Worm (Caenorhabditis elegans) whole organism, L4 larva: ENCODE data around the gene Y57A10A.4.

ENCODE experiments used
- F37D6.2 ChIP-seq: sonication (generic microtip); optimal IDR thresholded peaks from 2 replicates; lab custom pipeline; 2016; ENCODE audit warnings: mild to moderate bottlenecking, missing genetic modification characterization, missing compliant biosample characterization
- R02D3.7 ChIP-seq: fragments of 150-350 bp; sonication (generic microtip); optimal IDR thresholded peaks from 3 replicates; lab custom pipeline; 2014; ENCODE audit warnings: missing biosample characterization, missing genetic modification characterization
- Y105C5A.15 ChIP-seq: fragments of 200-800 bp; sonication (Bioruptor generic); IDR thresholded peaks from 2 replicates; pipeline ENCODE4 v1.3.6; 2022; ENCODE audit warnings: missing genetic modification characterization, missing compliant biosample characterization
- Y5F2A.4 ChIP-seq: fragments of 200-800 bp; sonication (Bioruptor generic); optimal IDR thresholded peaks from 2 replicates; lab custom pipeline; 2018; ENCODE audit warnings: mild to moderate bottlenecking, missing genetic modification characterization, missing compliant biosample characterization
- aha-1 ChIP-seq: fragments of 150-350 bp; peaks from one replicate; lab custom pipeline; 2014; ENCODE audit warnings: missing biosample characterization, missing genetic modification characterization
- aly-2 ChIP-seq: sonication (generic microtip); optimal IDR thresholded peaks from 2 replicates; lab custom pipeline; 2018; ENCODE audit warnings: missing biosample characterization, missing genetic modification characterization
- arid-1 ChIP-seq: fragments of 200-800 bp; sonication (Bioruptor generic); conservative IDR thresholded peaks from 2 replicates; pipeline ENCODE4 v1.3.6; 2022; ENCODE audit warnings: missing genetic modification reagents, missing genetic modification characterization, missing compliant biosample characterization
- ceh-28 ChIP-seq: fragments of 150-350 bp; optimal IDR thresholded peaks from 2 replicates; lab custom pipeline; 2014; ENCODE audit warnings: missing biosample characterization, missing genetic modification reagents, missing genetic modification characterization
- cey-2 ChIP-seq: sonication (generic microtip); optimal IDR thresholded peaks from 3 replicates; lab custom pipeline; 2017; ENCODE audit warnings: missing genetic modification characterization, mild to moderate bottlenecking, missing compliant biosample characterization, antibody characterized with exemption, borderline replicate concordance; ENCODE audit not compliant: insufficient read depth
- daf-12 ChIP-seq: fragments of 150-350 bp; optimal IDR thresholded peaks from 2 replicates; lab custom pipeline; 2014; ENCODE audit warnings: missing biosample characterization, missing genetic modification reagents, missing genetic modification characterization
- dve-1 ChIP-seq: sonication (generic microtip); optimal IDR thresholded peaks from 2 replicates; lab custom pipeline; 2017; ENCODE audit warnings: antibody characterized with exemption, mild to moderate bottlenecking, missing genetic modification characterization, missing compliant biosample characterization; ENCODE audit not compliant: insufficient read depth
- egl-43 ChIP-seq: fragments of 200-800 bp; sonication (Bioruptor generic); IDR thresholded peaks from 2 replicates; pipeline ENCODE4 v1.3.6; 2022; ENCODE audit warnings: missing genetic modification reagents, missing genetic modification characterization, missing compliant biosample characterization
- fkh-10 ChIP-seq: fragments of 150-350 bp; optimal IDR thresholded peaks from 2 replicates; lab custom pipeline; 2014; ENCODE audit warnings: missing biosample characterization, missing genetic modification reagents, missing genetic modification characterization
- fos-1 ChIP-seq: fragments of 150-350 bp; optimal IDR thresholded peaks from 2 replicates; lab custom pipeline; 2014; ENCODE audit warnings: missing biosample characterization, missing genetic modification characterization
- hmg-1.1 ChIP-seq: fragments of 200-800 bp; sonication (Bioruptor generic); IDR thresholded peaks from 2 replicates; pipeline ENCODE4 v1.3.6; 2022; ENCODE audit warnings: missing genetic modification reagents, missing genetic modification characterization, missing compliant biosample characterization
- lim-7 ChIP-seq: fragments of 200-800 bp; sonication (Bioruptor generic); IDR thresholded peaks from 2 replicates; pipeline ENCODE4 v1.3.6; 2022; ENCODE audit warnings: missing genetic modification characterization, missing compliant biosample characterization
- mes-2 ChIP-seq: sonication (generic microtip); optimal IDR thresholded peaks from 2 replicates; lab custom pipeline; 2016; ENCODE audit warnings: missing genotype, mild to moderate bottlenecking, missing genetic modification characterization, missing compliant biosample characterization; ENCODE audit not compliant: poor library complexity, severe bottlenecking
- nhr-10 ChIP-seq: fragments of 150-350 bp; optimal IDR thresholded peaks from 2 replicates; lab custom pipeline; 2014; ENCODE audit warnings: missing biosample characterization, missing genetic modification characterization
- nhr-237 ChIP-seq: sonication (generic microtip); optimal IDR thresholded peaks from 2 replicates; lab custom pipeline; 2017; ENCODE audit warnings: missing biosample characterization, missing genetic modification characterization
- nhr-25 ChIP-seq: sonication (generic microtip); optimal IDR thresholded peaks from 2 replicates; lab custom pipeline; 2017; ENCODE audit warnings: missing genetic modification characterization, mild to moderate bottlenecking, missing compliant biosample characterization, antibody characterized with exemption, moderate library complexity, borderline replicate concordance; ENCODE audit not compliant: insufficient read depth
- nhr-6 ChIP-seq: fragments of 150-350 bp; optimal IDR thresholded peaks from 2 replicates; lab custom pipeline; 2014; ENCODE audit warnings: missing biosample characterization, missing genetic modification characterization
- pqm-1 ChIP-seq: sonication (generic microtip); optimal IDR thresholded peaks from 2 replicates; lab custom pipeline; 2017; ENCODE audit warnings: missing biosample characterization, missing genetic modification characterization
- skn-1 ChIP-seq: fragments of 150-350 bp; optimal IDR thresholded peaks from 2 replicates; lab custom pipeline; 2014; ENCODE audit warnings: missing biosample characterization, missing genetic modification characterization
- tag-97 ChIP-seq: fragments of 200-800 bp; sonication (Bioruptor generic); IDR thresholded peaks from 2 replicates; pipeline ENCODE4 v1.3.6; 2022; ENCODE audit warnings: missing genetic modification characterization, missing compliant biosample characterization
- unc-39 ChIP-seq: sonication (generic microtip); optimal IDR thresholded peaks from 2 replicates; lab custom pipeline; 2017; ENCODE audit warnings: missing biosample characterization, missing genetic modification characterization
- zag-1 ChIP-seq: fragments of 150-350 bp; optimal IDR thresholded peaks from 2 replicates; lab custom pipeline; 2014; ENCODE audit warnings: missing biosample characterization, missing genetic modification characterization

Y57A10A.4 gene

ce11 chrII:12189193-12189592 is 37.5 kb downstream of the Y57A10A.4 start:
- TF ChIP-seq aly-2, result no peak
- peak; percentile 23 for TF ChIP-seq R02D3.7 (tag; lab: Kevin White, UChicago)

DNA sequence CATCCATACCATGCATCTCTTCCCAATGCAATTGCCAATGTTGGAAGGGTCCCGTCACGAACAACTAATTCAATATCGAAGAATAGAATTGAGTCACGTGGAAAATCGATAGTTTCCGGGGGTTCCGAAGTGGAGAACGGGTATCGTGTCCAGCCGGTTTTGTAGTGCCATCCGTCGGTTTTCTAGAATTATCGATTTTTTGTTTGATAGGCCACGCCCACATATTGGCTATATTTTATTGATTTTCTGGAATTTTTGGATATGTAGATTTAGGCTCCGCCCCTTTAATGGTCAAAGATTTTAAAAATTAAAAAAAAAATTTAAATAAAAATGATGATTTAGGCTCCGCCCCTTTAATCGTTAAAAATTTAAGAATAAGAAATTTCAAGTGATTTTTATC is 47.5 kb downstream of the Y57A10A.4 start:
- TF ChIP-seq F37D6.2 (tag; lab: Kevin White, UChicago) (no peak), daf-12 (tag; lab: Kevin White, UChicago) (no peak), ceh-28 (tag; lab: Kevin White, UChicago) (peak; percentile 77), nhr-237 (tag; lab: Kevin White, UChicago) (no peak), Y5F2A.4 (GFP tag; lab: Kevin White, UChicago) (no peak), nhr-10 (no peak)

DNA sequence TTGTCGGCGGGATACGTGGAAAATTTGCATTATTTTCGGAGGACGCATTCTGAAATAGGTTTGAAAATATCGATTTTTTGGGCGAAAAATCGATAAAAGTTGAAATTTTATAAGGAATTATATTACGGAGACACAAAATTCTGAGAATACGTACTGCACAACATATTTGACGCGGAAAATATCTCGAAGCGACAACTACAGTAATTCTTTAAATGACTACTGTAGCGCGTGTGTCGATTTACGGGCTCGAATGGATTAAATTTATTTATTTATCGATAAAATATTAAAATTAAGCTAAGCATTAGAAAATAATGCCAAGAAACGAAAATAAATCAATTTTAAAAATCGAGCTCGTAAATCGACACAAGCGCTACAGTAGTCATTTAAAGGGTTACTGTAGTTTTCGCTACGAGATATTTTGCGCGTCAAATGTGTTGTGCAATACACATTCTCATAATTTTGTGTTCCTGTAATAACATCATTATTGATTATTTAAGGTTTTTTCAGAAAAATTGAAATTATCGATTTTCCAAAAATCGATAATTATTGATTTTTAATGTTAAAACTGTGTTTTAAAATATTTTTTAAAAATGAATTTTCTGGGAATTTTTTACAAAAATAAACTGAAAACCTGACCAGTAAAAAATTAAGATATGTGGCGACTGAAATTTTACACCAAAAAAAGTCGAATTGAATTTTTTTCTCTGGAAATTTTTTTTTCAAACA is 48.3 kb downstream of the Y57A10A.4 start, which contains the start of gene polg-1:
Gene polg-1 (minus strand): TSS at position 51 of the 726 bp plus-strand sequence.
- TF ChIP-seq lim-7 (GFP tag; lab: Robert Waterston, UW) (no peak), unc-39 (tag; lab: Kevin White, UChicago) (no peak), fos-1 (no peak), ceh-28 (tag; lab: Kevin White, UChicago) (peak; percentile 76)

DNA sequence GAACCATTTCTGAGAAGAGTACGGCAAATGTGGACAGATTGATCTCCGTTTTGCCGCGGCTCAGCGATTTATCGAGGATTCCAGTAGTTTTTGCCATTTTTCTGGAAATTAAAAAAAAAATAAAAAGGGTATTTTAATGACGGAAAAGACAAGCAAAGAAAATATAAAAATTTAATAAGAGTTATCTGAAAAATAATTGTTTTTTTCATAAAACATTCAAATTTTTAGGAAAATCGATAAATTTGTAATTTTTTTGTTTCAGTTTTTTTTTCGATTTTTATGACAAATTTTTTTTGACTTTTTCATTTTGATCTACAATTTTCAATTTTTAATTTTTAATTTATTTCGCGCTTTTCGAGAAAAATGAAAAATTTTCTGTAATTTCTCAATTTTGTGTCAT is 50.5 kb downstream of the Y57A10A.4 start, which contains the start of gene trpp-5:
Gene trpp-5 (minus strand): TSS at position 101 of the 400 bp plus-strand sequence.
- no peak for TF ChIP-seq Y5F2A.4 (GFP tag; lab: Kevin White, UChicago)
- TF ChIP-seq aha-1 (tag; lab: Kevin White, UChicago), result peak; percentile 43

- TF ChIP-seq cey-2 (tag; lab: Kevin White, UChicago), result no peak
- no peak for TF ChIP-seq hmg-1.1 (GFP tag; lab: Robert Waterston, UW)
- no peak for TF ChIP-seq Y105C5A.15 (GFP tag; lab: Robert Waterston, UW)
- TF ChIP-seq dve-1, result no peak
- no peak for TF ChIP-seq arid-1 (GFP tag; lab: Robert Waterston, UW)
- no peak for TF ChIP-seq pqm-1 (tag; lab: Kevin White, UChicago)
- TF ChIP-seq tag-97 (GFP tag; lab: Robert Waterston, UW), result no peak
- no peak for TF ChIP-seq nhr-10
- TF ChIP-seq fkh-10, result no peak
- no peak for TF ChIP-seq egl-43 (GFP tag; lab: Robert Waterston, UW)
- TF ChIP-seq skn-1 (tag; lab: Kevin White, UChicago), result no peak
- no peak for TF ChIP-seq mes-2 (tag; lab: Kevin White, UChicago)
- no peak for TF ChIP-seq zag-1
- no peak for TF ChIP-seq nhr-6 (tag; lab: Kevin White, UChicago)
- no peak for TF ChIP-seq aly-2
- TF ChIP-seq nhr-25 (tag; lab: Kevin White, UChicago), result no peak
Measured at ce11 chrII:12202921-12203320, 51.2 kb downstream of the Y57A10A.4 start, which contains the start of gene aqp-12. Gene aqp-12 (plus strand): TSS chrII:12203221.
